Fruit fly (Drosophila melanogaster): Measurements from ENCODE around the gene C3G.
A peak's percentile ranks its signal among the peaks of the same experiment; 100 is the strongest.

- TF ChIP-seq abd-A (tag; optimal IDR thresholded peaks at IDR 0.05) (no peak), jumu (GFP tag; optimal IDR thresholded peaks at IDR 0.05) (peak; percentile 52)
Observed at dm6 chrX:6793390-6793789, 10.0 kb downstream of the C3G start.

All from whole organism, embryonic.